Fruit fly (Drosophila melanogaster) whole organism, adult: ENCODE measurements around the gene CG9743.
A peak's percentile ranks its signal among the peaks of the same experiment; 100 is the strongest.

Experiments
- CG11617 ChIP-seq: fragments of 200-800 bp; sonication (Bioruptor generic); optimal IDR thresholded peaks from 2 replicates; lab custom pipeline; 2017; ENCODE audit warnings: mild to moderate bottlenecking, missing biosample characterization, missing genetic modification reagents, missing genetic modification characterization
- CG12768 ChIP-seq: fragments of 200-800 bp; sonication (Bioruptor generic); optimal IDR thresholded peaks from 2 replicates; lab custom pipeline; 2017; ENCODE audit warnings: missing biosample characterization, missing genetic modification characterization, mild to moderate bottlenecking, moderate library complexity, missing genetic modification reagents
- CG14711 ChIP-seq: fragments of 200-800 bp; sonication (Bioruptor generic); optimal IDR thresholded peaks from 2 replicates; lab custom pipeline; 2018; ENCODE audit warnings: missing biosample characterization, mild to moderate bottlenecking, missing genetic modification characterization, moderate library complexity
- CG1620 ChIP-seq: fragments of 200-800 bp; sonication (Bioruptor generic); optimal IDR thresholded peaks from 2 replicates; lab custom pipeline; 2016; ENCODE audit warnings: missing biosample characterization, missing genetic modification characterization
- CG33017 ChIP-seq: fragments of 200-800 bp; sonication (Bioruptor generic); optimal IDR thresholded peaks from 2 replicates; lab custom pipeline; 2018; ENCODE audit warnings: missing biosample characterization, mild to moderate bottlenecking, missing genetic modification characterization, moderate library complexity
- CG5204 ChIP-seq: fragments of 200-800 bp; sonication (Bioruptor generic); optimal IDR thresholded peaks from 2 replicates; lab custom pipeline; 2016; ENCODE audit warnings: missing biosample characterization, missing genetic modification characterization
- CG7045 ChIP-seq: fragments of 200-800 bp; sonication (Bioruptor generic); optimal IDR thresholded peaks from 2 replicates; lab custom pipeline; 2017; ENCODE audit warnings: missing biosample characterization, mild to moderate bottlenecking, missing genetic modification characterization
- CG7101 ChIP-seq: fragments of 200-800 bp; sonication (Bioruptor generic); optimal IDR thresholded peaks from 2 replicates; lab custom pipeline; 2018; ENCODE audit warnings: missing biosample characterization, mild to moderate bottlenecking, missing genetic modification characterization, moderate library complexity
- Clk ChIP-seq: fragments of 200-800 bp; sonication (Bioruptor generic); optimal IDR thresholded peaks from 2 replicates; lab custom pipeline; 2017; ENCODE audit warnings: missing biosample characterization, missing genetic modification characterization
- Crg-1 ChIP-seq: fragments of 200-800 bp; sonication (Bioruptor generic); optimal IDR thresholded peaks from 2 replicates; lab custom pipeline; 2016; ENCODE audit warnings: missing biosample characterization, missing genetic modification characterization
- Hr96 ChIP-seq: fragments of 200-800 bp; sonication (Bioruptor generic); optimal IDR thresholded peaks from 2 replicates; lab custom pipeline; 2016; ENCODE audit warnings: missing biosample characterization, missing genetic modification characterization
- Mnt ChIP-seq: fragments of 200-800 bp; sonication (Bioruptor generic); optimal IDR thresholded peaks from 2 replicates; lab custom pipeline; 2016; ENCODE audit warnings: missing biosample characterization, mild to moderate bottlenecking, missing genetic modification characterization
- bab1 ChIP-seq: fragments of 200-800 bp; sonication (Bioruptor generic); optimal IDR thresholded peaks from 3 replicates; lab custom pipeline; 2019; ENCODE audit warnings: missing biosample characterization, mild to moderate bottlenecking, missing genetic modification characterization, moderate library complexity
- cic ChIP-seq: fragments of 200-800 bp; sonication (Bioruptor generic); optimal IDR thresholded peaks from 2 replicates; lab custom pipeline; 2017; ENCODE audit warnings: missing biosample characterization, mild to moderate bottlenecking, missing genetic modification characterization, moderate library complexity
- cnc ChIP-seq, 2 experiments: fragments of >200 bp; optimal IDR thresholded peaks; 2 replicates each; lab custom pipeline; 2017
- kay ChIP-seq: fragments of 200-800 bp; sonication (Bioruptor generic); peaks from one replicate; lab custom pipeline; 2016; ENCODE audit warnings: missing biosample characterization, missing genetic modification characterization, borderline replicate concordance
- ovo ChIP-seq: fragments of 200-800 bp; sonication (Bioruptor generic); optimal IDR thresholded peaks from 2 replicates; lab custom pipeline; 2016; ENCODE audit warnings: missing biosample characterization, missing genetic modification characterization
- pad ChIP-seq: fragments of 200-800 bp; sonication (Bioruptor generic); optimal IDR thresholded peaks from 3 replicates; lab custom pipeline; 2017; ENCODE audit warnings: missing biosample characterization, missing genetic modification characterization, mild to moderate bottlenecking, moderate library complexity, missing genetic modification reagents
- tj ChIP-seq: fragments of 200-800 bp; sonication (Bioruptor generic); optimal IDR thresholded peaks from 3 replicates; lab custom pipeline; 2017; ENCODE audit warnings: missing biosample characterization, mild to moderate bottlenecking, missing genetic modification characterization, moderate library complexity
- toe ChIP-seq: fragments of 200-800 bp; sonication (Bioruptor generic); optimal IDR thresholded peaks from 2 replicates; lab custom pipeline; 2016; ENCODE audit warnings: missing biosample characterization, missing genetic modification characterization

CG9743 gene

DNA sequence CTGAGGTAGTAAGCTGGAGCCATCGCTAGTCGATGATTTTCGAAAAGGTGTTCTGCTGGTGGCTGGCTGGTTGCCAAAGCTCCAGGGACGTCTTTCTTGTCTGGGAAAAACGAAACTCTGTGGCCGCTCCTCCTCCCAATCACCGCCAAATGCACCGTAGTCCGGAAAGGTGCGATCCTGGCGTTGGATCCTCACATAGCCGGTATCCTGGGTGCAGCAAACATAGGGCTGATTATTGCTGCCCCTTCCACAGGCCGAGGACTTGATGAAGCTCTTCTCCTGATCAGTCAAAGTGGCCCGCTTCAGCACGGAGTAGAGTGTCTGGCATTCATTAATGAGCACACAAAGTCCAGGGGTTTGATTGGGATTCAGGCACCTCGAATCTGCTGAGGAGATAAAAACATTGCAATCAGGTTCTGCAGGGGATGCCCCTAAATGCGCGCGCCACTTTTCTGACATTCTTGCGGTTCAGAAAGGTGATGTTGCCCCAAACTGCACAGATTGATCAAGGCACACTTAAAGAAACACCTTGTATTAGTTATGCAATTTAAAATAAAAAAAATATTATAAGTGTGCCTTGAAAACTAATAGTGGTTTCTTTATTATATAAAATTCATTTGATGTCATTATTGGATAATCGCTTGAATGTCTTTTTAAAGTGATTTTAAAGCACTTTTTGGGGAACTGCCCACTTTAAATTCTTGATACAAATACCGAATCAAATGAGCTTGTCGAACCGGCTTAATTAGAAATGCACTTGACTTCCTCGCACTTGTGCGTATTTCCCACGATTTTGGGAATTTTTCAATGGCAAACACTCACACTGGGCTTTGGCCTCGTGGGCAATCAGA, 43.2 kb upstream of the CG9743 start:
- TF ChIP-seq toe (no peak), kay (GFP tag; lab: Kevin White, UChicago) (peak; percentile 53), CG5204 (GFP tag; lab: Kevin White, UChicago) (no peak), ovo (no peak)

DNA sequence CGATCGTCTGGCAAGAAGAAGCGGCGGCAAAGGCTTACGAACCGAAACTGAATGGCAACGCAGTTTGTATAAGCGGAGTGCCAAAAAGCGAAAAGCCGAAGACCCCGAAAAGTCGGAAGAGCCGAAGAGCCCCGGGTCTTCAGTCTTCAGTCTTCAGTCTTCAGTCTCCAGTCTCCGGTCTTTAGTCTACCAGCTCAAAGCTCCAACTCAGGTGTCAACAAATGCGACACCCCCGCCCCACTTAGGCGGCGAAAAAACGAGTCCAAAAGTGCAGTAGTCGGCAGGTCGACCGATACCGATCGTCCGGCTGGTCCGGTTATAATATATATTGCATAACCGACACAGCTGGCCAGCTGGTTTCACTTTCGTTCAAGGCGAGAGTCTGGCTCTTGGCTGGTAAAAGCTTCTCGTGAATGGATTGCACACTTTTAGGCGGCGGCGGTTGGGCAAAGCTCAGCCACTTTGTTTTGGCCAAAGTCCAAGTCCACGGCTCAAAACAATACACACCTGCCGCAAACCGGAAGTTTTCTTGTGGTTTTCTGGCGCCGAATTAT, 40.5 kb upstream of the CG9743 start, which contains the start of gene CG9737:
Gene CG9737 (minus strand): TSS at position 51 of the 554 bp plus-strand sequence.
- TF ChIP-seq ovo (no peak), CG5204 (GFP tag; lab: Kevin White, UChicago) (peak; percentile 26), bab1 (GFP tag; lab: Kevin White, UChicago) (peak; percentile 67), CG7101 (tag; lab: Kevin White, UChicago) (no peak), Crg-1 (GFP tag; lab: Kevin White, UChicago) (no peak), CG12768 (GFP tag; lab: Kevin White, UChicago) (peak; percentile 82), CG1620 (GFP tag; lab: Kevin White, UChicago) (no peak), kay (GFP tag; lab: Kevin White, UChicago) (peak; percentile 8), CG14711 (tag; lab: Kevin White, UChicago) (no peak), Mnt (no peak), CG33017 (peak; percentile 26), toe (peak; percentile 71), cnc (optimal IDR thresholded peaks at IDR 0.05; lab: Kevin White, UChicago) (no peak), CG7045 (GFP tag; lab: Kevin White, UChicago) (peak; percentile 35), cic (peak; percentile 44), pad (no peak), Hr96 (GFP tag; lab: Kevin White, UChicago) (peak; percentile 70), Clk (GFP tag; lab: Kevin White, UChicago) (no peak), tj (GFP tag; lab: Kevin White, UChicago) (peak; percentile 93), CG11617 (GFP tag; lab: Kevin White, UChicago) (peak; percentile 40)

DNA sequence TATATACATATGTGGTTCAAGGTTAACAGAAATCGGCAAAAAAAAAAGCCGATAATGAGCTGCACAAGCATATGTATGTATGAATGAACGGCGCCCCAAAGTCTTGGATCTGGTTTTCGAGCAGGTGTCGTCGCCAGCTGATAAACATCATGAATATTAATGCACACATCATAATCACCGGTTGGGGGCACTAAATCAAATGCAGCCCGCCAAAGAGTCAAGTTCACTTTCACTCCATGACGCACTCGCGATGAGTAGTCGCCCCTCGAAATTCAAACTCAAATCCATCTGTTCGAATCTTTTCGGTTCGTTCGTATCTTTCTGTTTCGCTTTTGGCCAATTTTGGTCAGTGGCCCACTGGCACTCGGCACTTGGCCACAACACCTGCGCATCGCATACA, 37.4 kb upstream of the CG9743 start:
- no peak for TF ChIP-seq CG12768 (GFP tag; lab: Kevin White, UChicago)

DNA sequence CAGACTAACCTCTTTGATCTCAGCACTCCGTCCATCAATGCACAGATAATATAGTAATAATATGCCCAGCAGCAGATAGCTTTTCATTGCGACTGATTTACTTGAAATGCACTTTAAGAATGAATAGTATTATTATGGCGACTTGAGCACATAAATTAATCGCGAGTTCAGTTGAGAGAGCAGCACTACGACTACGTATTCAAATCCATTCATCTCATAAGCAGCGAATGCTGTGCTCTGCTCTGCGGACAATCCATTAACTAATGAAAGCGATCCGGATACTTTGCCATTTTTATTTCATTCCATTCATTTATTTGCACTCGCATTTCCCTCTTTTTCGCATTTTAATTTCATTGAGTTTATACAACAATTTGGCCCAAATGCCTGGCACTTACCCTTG, 34.8 kb upstream of the CG9743 start, which contains the start of gene CG43448:
Gene CG43448 (minus strand): TSS at position 101 of the 400 bp plus-strand sequence.
- TF ChIP-seq tj (GFP tag; lab: Kevin White, UChicago): no peak
- no peak for TF ChIP-seq ovo
- no peak for TF ChIP-seq toe
- TF ChIP-seq CG11617 (GFP tag; lab: Kevin White, UChicago): no peak
- no peak for TF ChIP-seq cnc (optimal IDR thresholded peaks at IDR 0.05; lab: Kevin White, UChicago)
- TF ChIP-seq CG5204 (GFP tag; lab: Kevin White, UChicago): no peak
- no peak for TF ChIP-seq CG1620 (GFP tag; lab: Kevin White, UChicago)
- no peak for TF ChIP-seq CG14711 (tag; lab: Kevin White, UChicago)
- no peak for TF ChIP-seq CG33017
- no peak for TF ChIP-seq Hr96 (GFP tag; lab: Kevin White, UChicago)
- no peak for TF ChIP-seq Clk (GFP tag; lab: Kevin White, UChicago)
- no peak for TF ChIP-seq CG12768 (GFP tag; lab: Kevin White, UChicago)
- TF ChIP-seq Mnt: no peak
- TF ChIP-seq bab1 (GFP tag; lab: Kevin White, UChicago): no peak
- TF ChIP-seq Crg-1 (GFP tag; lab: Kevin White, UChicago): no peak
- TF ChIP-seq cic: no peak
- no peak for TF ChIP-seq pad
- no peak for TF ChIP-seq CG7045 (GFP tag; lab: Kevin White, UChicago)
- no peak for TF ChIP-seq kay (GFP tag; lab: Kevin White, UChicago)

DNA sequence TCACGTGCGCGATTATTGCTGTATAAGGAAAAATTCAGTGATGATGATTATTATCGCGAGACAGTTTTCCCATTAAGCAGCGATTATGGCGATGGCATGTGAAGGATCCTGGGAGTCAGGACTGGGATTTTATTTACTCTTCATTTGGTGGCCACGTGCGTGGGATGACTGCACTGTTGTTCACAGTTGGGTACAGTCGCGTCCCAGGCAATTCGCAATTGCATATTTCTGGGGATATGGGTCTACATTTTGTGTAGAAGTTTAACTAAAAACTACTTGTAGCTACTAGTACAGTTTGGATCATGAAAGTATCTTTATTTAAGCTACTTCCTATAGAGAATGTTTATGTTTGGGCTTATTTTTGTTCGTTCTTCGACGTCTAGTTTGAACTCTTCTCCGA, 34.2 kb upstream of the CG9743 start:
- TF ChIP-seq bab1 (GFP tag; lab: Kevin White, UChicago) (no peak), cnc (optimal IDR thresholded peaks at IDR 0.05; lab: Kevin White, UChicago) (no peak), Clk (GFP tag; lab: Kevin White, UChicago) (no peak), Crg-1 (GFP tag; lab: Kevin White, UChicago) (no peak), CG7101 (tag; lab: Kevin White, UChicago) (no peak), cic (no peak), pad (no peak), CG5204 (GFP tag; lab: Kevin White, UChicago) (no peak), kay (GFP tag; lab: Kevin White, UChicago) (no peak), ovo (no peak), CG12768 (GFP tag; lab: Kevin White, UChicago) (no peak), toe (no peak), CG1620 (GFP tag; lab: Kevin White, UChicago) (no peak)

DNA sequence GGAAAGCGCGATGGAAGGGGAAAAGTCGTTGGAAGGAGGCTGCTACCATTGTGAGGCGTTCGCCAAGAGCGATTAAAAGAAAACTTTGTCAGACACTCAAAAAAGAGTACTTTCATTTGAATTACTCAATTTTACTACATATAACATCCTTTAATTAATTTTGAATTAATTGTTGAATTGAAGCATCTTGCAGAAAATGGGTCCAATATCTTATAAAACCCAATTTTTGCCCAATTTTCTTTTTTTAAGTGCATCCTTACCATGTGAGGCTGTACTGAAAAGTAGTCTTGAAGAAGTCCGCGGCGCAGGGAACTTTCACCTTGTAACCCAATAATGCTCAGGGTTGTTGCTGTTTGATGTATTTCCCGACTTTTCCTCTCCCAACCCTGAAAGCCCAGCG, 32.5 kb upstream of the CG9743 start:
- TF ChIP-seq CG5204 (GFP tag; lab: Kevin White, UChicago) (no peak), cnc (optimal IDR thresholded peaks at IDR 0.05; lab: Kevin White, UChicago) (no peak), cic (no peak), Mnt (no peak), Hr96 (GFP tag; lab: Kevin White, UChicago) (no peak), CG7101 (tag; lab: Kevin White, UChicago) (no peak), ovo (no peak), CG7045 (GFP tag; lab: Kevin White, UChicago) (no peak), bab1 (GFP tag; lab: Kevin White, UChicago) (no peak), tj (GFP tag; lab: Kevin White, UChicago) (no peak), Clk (GFP tag; lab: Kevin White, UChicago) (no peak), CG1620 (GFP tag; lab: Kevin White, UChicago) (no peak), CG12768 (GFP tag; lab: Kevin White, UChicago) (no peak), CG14711 (tag; lab: Kevin White, UChicago) (no peak), kay (GFP tag; lab: Kevin White, UChicago) (no peak), pad (no peak), toe (no peak)
